Worm (Caenorhabditis elegans) whole organism, early embryonic: Measurements from ENCODE around the gene F22E5.13.

Experiments used
- B0310.2 ChIP-seq: sonication (generic microtip); optimal IDR thresholded peaks from 2 replicates; lab custom pipeline; 2016; ENCODE audit warnings: mild to moderate bottlenecking, missing genetic modification characterization, missing compliant biosample characterization
- ama-1 ChIP-seq: fragments of 150-350 bp; optimal IDR thresholded peaks from 2 replicates; lab custom pipeline; 2014
- ceh-13 ChIP-seq: fragments of 200-800 bp; sonication (Bioruptor generic); optimal IDR thresholded peaks from 2 replicates; lab custom pipeline; 2018; ENCODE audit warnings: mild to moderate bottlenecking, missing genetic modification characterization, missing compliant biosample characterization
- pes-1 ChIP-seq: fragments of 200-800 bp; sonication (Bioruptor generic); IDR thresholded peaks from 2 replicates; pipeline ENCODE4 v1.3.6; 2022; ENCODE audit warnings: missing genetic modification reagents, missing genetic modification characterization, missing compliant biosample characterization
- sea-1 ChIP-seq: fragments of 200-800 bp; sonication (Bioruptor generic); conservative IDR thresholded peaks from 2 replicates; pipeline ENCODE4 v1.3.6; 2022; ENCODE audit warnings: missing genetic modification characterization, missing compliant biosample characterization
- tbx-11 ChIP-seq: fragments of 200-800 bp; sonication (Bioruptor generic); IDR thresholded peaks from 2 replicates; pipeline ENCODE4 v1.3.6; 2022; ENCODE audit warnings: missing genetic modification characterization, missing compliant biosample characterization
- tbx-37 ChIP-seq: fragments of 200-800 bp; sonication (Bioruptor generic); conservative IDR thresholded peaks from 2 replicates; pipeline ENCODE4 v1.3.6; 2022; ENCODE audit warnings: missing genetic modification reagents, missing genetic modification characterization, missing compliant biosample characterization

DNA sequence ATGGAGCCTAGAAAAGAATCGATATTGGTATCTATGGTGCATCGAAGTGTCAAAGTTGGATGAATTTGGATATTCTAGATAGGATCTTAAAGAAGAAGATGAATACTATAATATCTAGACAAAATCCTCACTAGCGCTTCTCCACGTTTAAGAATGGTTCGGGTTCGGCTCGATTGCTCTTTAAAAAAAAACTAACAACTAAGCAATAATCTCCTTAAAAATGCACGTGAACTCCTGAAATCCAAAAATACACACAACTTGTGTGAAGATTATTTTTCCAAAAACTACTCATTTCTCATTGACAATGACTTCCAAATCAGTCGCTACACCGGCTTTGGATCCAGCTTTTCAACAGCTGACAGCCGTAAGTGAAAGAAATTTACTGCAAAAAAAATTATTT is 18.3 kb downstream of the F22E5.13 start, which contains the start of gene D2062.1:
- no peak for TF ChIP-seq B0310.2 (tag; lab: Kevin White, UChicago)
- TF ChIP-seq ama-1, result no peak
- TF ChIP-seq sea-1 (GFP tag; lab: Robert Waterston, UW), result no peak
- TF ChIP-seq tbx-11 (GFP tag; lab: Robert Waterston, UW), result no peak
- TF ChIP-seq pes-1 (GFP tag; lab: Robert Waterston, UW), result no peak
- no peak for TF ChIP-seq tbx-37 (GFP tag; lab: Robert Waterston, UW)
- no peak for TF ChIP-seq ceh-13 (GFP tag; lab: Kevin White, UChicago)
